Worm (Caenorhabditis elegans) whole organism, L4/young adult: ENCODE results near the gene str-27.

Experiments used
- dao-5 ChIP-seq: sonication (generic microtip); optimal IDR thresholded peaks from 2 replicates; lab custom pipeline; 2016; ENCODE audit warnings: missing genotype, missing genetic modification characterization, moderate library complexity, missing compliant biosample characterization
- him-1 ChIP-seq: sonication (generic microtip); optimal IDR thresholded peaks from 2 replicates; lab custom pipeline; 2016; ENCODE audit warnings: missing genotype, missing genetic modification reagents, missing genetic modification characterization, missing compliant biosample characterization

DNA sequence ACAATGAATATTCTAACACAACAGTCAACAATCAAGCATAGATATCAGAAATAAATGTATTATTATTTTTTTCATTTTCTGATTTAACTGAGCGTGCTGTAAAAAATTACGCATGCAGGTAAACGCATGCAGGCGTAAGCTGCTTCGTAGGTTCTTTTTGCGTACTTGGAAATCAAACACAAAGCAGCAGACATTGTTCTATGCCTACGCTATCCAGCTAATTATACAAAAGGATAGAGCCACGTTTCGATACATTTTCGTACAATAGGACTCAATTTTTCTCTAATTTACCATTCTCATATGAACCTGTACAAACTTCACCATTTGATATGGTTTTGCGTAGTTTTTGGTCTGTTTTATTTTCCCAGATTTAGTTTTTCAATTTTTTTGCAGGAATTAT lies 46.9 kb upstream of the str-27 start, which contains the start of gene T26E4.3:
- TF ChIP-seq dao-5 (tag; lab: Kevin White, UChicago) (no peak), him-1 (no peak)
